Fruit fly (Drosophila melanogaster): ENCODE results near the gene Wnt4.

Wnt4 gene

DNA sequence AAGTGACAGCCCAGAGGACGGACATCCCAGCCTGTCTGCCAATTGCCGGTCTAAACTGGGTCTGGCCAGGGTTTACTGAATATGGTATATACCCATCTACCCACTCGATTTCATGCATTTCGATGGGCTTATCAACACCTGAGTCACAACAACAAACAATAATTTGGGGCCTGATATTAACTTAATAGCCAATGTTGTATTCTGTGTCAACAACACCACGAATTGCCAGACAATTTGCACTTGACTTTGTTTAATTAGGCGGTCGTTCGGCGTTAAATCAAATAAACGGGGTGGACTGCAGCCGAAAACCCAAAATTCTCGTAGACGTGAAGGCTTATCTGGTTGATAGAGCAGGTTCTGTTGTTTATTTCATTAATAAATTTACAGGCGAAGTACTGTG lies 37.7 kb downstream of the Wnt4 start (continued):
- TF ChIP-seq Drgx (GFP tag; IDR thresholded peaks at IDR 0.05) (no peak), Dp (GFP tag; optimal IDR thresholded peaks at IDR 0.05) (no peak), CHES-1-like (GFP tag; optimal IDR thresholded peaks at IDR 0.05) (no peak), CG10274 (GFP tag; optimal IDR thresholded peaks at IDR 0.05) (no peak), ssp (GFP tag; IDR thresholded peaks at IDR 0.05) (no peak), wdn (GFP tag; IDR thresholded peaks at IDR 0.05) (no peak), CG10321 (GFP tag; IDR thresholded peaks at IDR 0.05) (no peak), prd (optimal IDR thresholded peaks at IDR 0.05) (no peak), prd (GFP tag; IDR thresholded peaks at IDR 0.05) (no peak), CG8924 (tag; optimal IDR thresholded peaks at IDR 0.05) (no peak), CG2129 (GFP tag; IDR thresholded peaks at IDR 0.05; ENCODE audit: partially characterized antibody) (no peak), CG10543 (GFP tag; optimal IDR thresholded peaks at IDR 0.05) (peak; percentile 41), amos (GFP tag; IDR thresholded peaks at IDR 0.05; ENCODE audit: partially characterized antibody) (no peak), yki (optimal IDR thresholded peaks at IDR 0.05) (no peak), dmrt11E (tag; optimal IDR thresholded peaks at IDR 0.05) (no peak), gsb-n (tag; optimal IDR thresholded peaks at IDR 0.05) (no peak), CG11696 (GFP tag; IDR thresholded peaks at IDR 0.05) (no peak), CG7839 (tag; optimal IDR thresholded peaks at IDR 0.05) (no peak), Sin3A (optimal IDR thresholded peaks at IDR 0.05) (no peak), CG2678 (tag; optimal IDR thresholded peaks at IDR 0.05) (peak; percentile 58), dmrt99B (tag; optimal IDR thresholded peaks at IDR 0.05) (no peak), CG9727 (GFP tag; optimal IDR thresholded peaks at IDR 0.05) (peak; percentile 66), salm (tag; optimal IDR thresholded peaks at IDR 0.05) (no peak), CG8359 (GFP tag; optimal IDR thresholded peaks at IDR 0.05; ENCODE audit: borderline replicate concordance) (no peak), CG10462 (GFP tag; optimal IDR thresholded peaks at IDR 0.05) (no peak), CG16863 (GFP tag; optimal IDR thresholded peaks at IDR 0.05) (no peak), CG14014 (GFP tag; IDR thresholded peaks at IDR 0.05) (peak; percentile 31; the same call in 1 of the 2 replicates), vvl (GFP tag; IDR thresholded peaks at IDR 0.05) (no peak), cg (GFP tag; optimal IDR thresholded peaks at IDR 0.05) (no peak), jigr1 (GFP tag; IDR thresholded peaks at IDR 0.05) (no peak), Camta (GFP tag; optimal IDR thresholded peaks at IDR 0.05) (no peak), emc (GFP tag; optimal IDR thresholded peaks at IDR 0.05) (no peak), jumu (GFP tag; optimal IDR thresholded peaks at IDR 0.05) (no peak), Hmx (GFP tag; optimal IDR thresholded peaks at IDR 0.05) (no peak), CG1647 (GFP tag; optimal IDR thresholded peaks at IDR 0.05) (peak; percentile 33), CG34422 (GFP tag; IDR thresholded peaks at IDR 0.05) (no peak), PHDP (tag; optimal IDR thresholded peaks at IDR 0.05) (peak; percentile 27), CG5953 (GFP tag; IDR thresholded peaks at IDR 0.05) (no peak), bcd (GFP tag; optimal IDR thresholded peaks at IDR 0.05) (peak; percentile 30), pb (GFP tag; optimal IDR thresholded peaks at IDR 0.05) (peak; percentile 9), CG12659 (GFP tag; optimal IDR thresholded peaks at IDR 0.05) (peak; percentile 29), CG16813 (GFP tag; IDR thresholded peaks at IDR 0.05; ENCODE audit: partially characterized antibody) (no peak), onecut (GFP tag; IDR thresholded peaks at IDR 0.05) (0 out of 2 replicates have a peak, but pooled peaks have one; percentile 7), fd96Cb (tag; optimal IDR thresholded peaks at IDR 0.05) (no peak), CG14710 (tag; optimal IDR thresholded peaks at IDR 0.05) (no peak), sr (GFP tag; IDR thresholded peaks at IDR 0.05) (no peak), btn (GFP tag; optimal IDR thresholded peaks at IDR 0.05) (no peak), CTCF (GFP tag; optimal IDR thresholded peaks at IDR 0.05) (no peak), CG18599 (GFP tag; optimal IDR thresholded peaks at IDR 0.05) (peak; percentile 55), CG5180 (GFP tag; optimal IDR thresholded peaks at IDR 0.05) (no peak), D19B (GFP tag; optimal IDR thresholded peaks at IDR 0.05) (no peak), CG10431 (GFP tag; optimal IDR thresholded peaks at IDR 0.05) (no peak), run (tag; optimal IDR thresholded peaks at IDR 0.05) (peak; percentile 4)

Data from whole organism, embryonic.